Fruit fly (Drosophila melanogaster) whole organism, embryonic: Measurements from ENCODE around the gene Orc2.

Experiments used
- Awh ChIP-seq: fragments of 200-800 bp; sonication (Bioruptor generic); IDR thresholded peaks from 2 replicates; pipeline ENCODE4, ENCODE4 v1.3.6; 2022; ENCODE audit warnings: missing biosample characterization, missing genetic modification characterization
- Bteb2 ChIP-seq: fragments of 200-800 bp; sonication (Bioruptor generic); optimal IDR thresholded peaks from 2 replicates; lab custom pipeline; 2016; ENCODE audit warnings: missing biosample characterization, missing genetic modification characterization
- CG11093 ChIP-seq: fragments of 200-800 bp; sonication (Bioruptor generic); IDR thresholded peaks from 3 replicates; pipeline ENCODE4 v1.3.6; 2022; ENCODE audit warnings: missing biosample characterization, missing genetic modification characterization
- CG11504 ChIP-seq: fragments of 200-800 bp; sonication (Bioruptor generic); optimal IDR thresholded peaks from 3 replicates; lab custom pipeline; 2019; ENCODE audit warnings: missing biosample characterization, mild to moderate bottlenecking, missing genetic modification characterization, moderate library complexity
- CG15011 ChIP-seq: fragments of 200-800 bp; sonication (Bioruptor generic); optimal IDR thresholded peaks from 3 replicates; lab custom pipeline; 2018; ENCODE audit warnings: missing biosample characterization, mild to moderate bottlenecking, missing genetic modification characterization
- CG15479 ChIP-seq: fragments of 200-800 bp; sonication (Bioruptor generic); optimal IDR thresholded peaks from 3 replicates; lab custom pipeline; 2019; ENCODE audit warnings: missing biosample characterization, mild to moderate bottlenecking, missing genetic modification characterization, moderate library complexity
- CG15696 ChIP-seq: fragments of 200-800 bp; sonication (Bioruptor generic); optimal IDR thresholded peaks from 2 replicates; lab custom pipeline; 2019; ENCODE audit warnings: missing biosample characterization, mild to moderate bottlenecking, missing genetic modification characterization, moderate library complexity
- CG18476 ChIP-seq: fragments of 200-800 bp; sonication (Bioruptor generic); optimal IDR thresholded peaks from 2 replicates; lab custom pipeline; 2016; ENCODE audit warnings: missing biosample characterization, mild to moderate bottlenecking, missing genetic modification characterization
- CG18599 ChIP-seq: fragments of 200-800 bp; sonication (Bioruptor generic); optimal IDR thresholded peaks from 3 replicates; lab custom pipeline; 2017; ENCODE audit warnings: missing biosample characterization, missing genetic modification characterization, mild to moderate bottlenecking, moderate library complexity, missing genetic modification reagents
- CG30403 ChIP-seq: fragments of 200-800 bp; sonication (Bioruptor generic); optimal IDR thresholded peaks from 3 replicates; lab custom pipeline; 2016; ENCODE audit warnings: missing biosample characterization, missing genetic modification characterization
- CG3163 ChIP-seq: fragments of 200-800 bp; sonication (Bioruptor generic); optimal IDR thresholded peaks from 3 replicates; lab custom pipeline; 2016; ENCODE audit warnings: missing biosample characterization, missing genetic modification characterization
- CG33213 ChIP-seq: fragments of 200-800 bp; sonication (Bioruptor generic); optimal IDR thresholded peaks from 3 replicates; lab custom pipeline; 2016; ENCODE audit warnings: missing biosample characterization, missing genetic modification characterization
- CG33557 ChIP-seq: fragments of 200-800 bp; sonication (Bioruptor generic); optimal IDR thresholded peaks from 2 replicates; lab custom pipeline; 2019; ENCODE audit warnings: missing biosample characterization, mild to moderate bottlenecking, missing genetic modification characterization, moderate library complexity
- CG43689 ChIP-seq: fragments of 200-800 bp; sonication (Bioruptor generic); IDR thresholded peaks from 2 replicates; pipeline ENCODE4 v1.3.6; 2022; ENCODE audit warnings: missing biosample characterization, missing genetic modification characterization
- CG4854 ChIP-seq: fragments of 200-800 bp; sonication (Bioruptor generic); optimal IDR thresholded peaks from 2 replicates; lab custom pipeline; 2016; ENCODE audit warnings: missing biosample characterization, missing genetic modification characterization, inconsistent platforms
- CG9817 ChIP-seq: fragments of 200-800 bp; sonication (Bioruptor generic); optimal IDR thresholded peaks from 2 replicates; lab custom pipeline; 2018; ENCODE audit warnings: missing biosample characterization, mild to moderate bottlenecking, missing genetic modification characterization, moderate library complexity
- CHES-1-like ChIP-seq: fragments of 200-800 bp; sonication (Bioruptor generic); optimal IDR thresholded peaks from 2 replicates; lab custom pipeline; 2016; ENCODE audit warnings: missing biosample characterization, missing genetic modification characterization
- CTCF ChIP-seq: fragments of 200-800 bp; sonication (Bioruptor generic); optimal IDR thresholded peaks from 2 replicates; lab custom pipeline; 2017; ENCODE audit warnings: missing biosample characterization, mild to moderate bottlenecking, missing genetic modification characterization, moderate library complexity
- Dbx ChIP-seq: fragments of 200-800 bp; sonication (Bioruptor generic); IDR thresholded peaks from 3 replicates; pipeline ENCODE4 v1.3.6; 2022; ENCODE audit warnings: missing biosample characterization, missing genetic modification characterization
- Elba2 ChIP-seq: fragments of 200-800 bp; sonication (Bioruptor generic); optimal IDR thresholded peaks from 3 replicates; lab custom pipeline; 2016; ENCODE audit warnings: missing biosample characterization, missing genetic modification characterization
- HmgZ ChIP-seq: fragments of 200-800 bp; sonication (Bioruptor generic); optimal IDR thresholded peaks from 2 replicates; lab custom pipeline; 2018; ENCODE audit warnings: missing biosample characterization, mild to moderate bottlenecking, missing genetic modification characterization
- Hr78 ChIP-seq, 2 experiments: fragments of 200-800 bp in 1 of 2; fragments of >200 bp in 1 of 2; sonication (Bioruptor generic) in 1 of 2; optimal IDR thresholded peaks; 2 replicates each; lab custom pipeline; 2017 to 2019; ENCODE audit warnings: missing biosample characterization in 2 of 2, missing genetic modification characterization in 2 of 2, mild to moderate bottlenecking in 1 of 2, moderate library complexity in 1 of 2
- Neu2 ChIP-seq: fragments of 200-800 bp; sonication (Bioruptor generic); optimal IDR thresholded peaks from 3 replicates; lab custom pipeline; 2016; ENCODE audit warnings: missing biosample characterization, missing genetic modification characterization, borderline replicate concordance
- NfI ChIP-seq: fragments of 200-800 bp; sonication (Bioruptor generic); optimal IDR thresholded peaks from 3 replicates; lab custom pipeline; 2018; ENCODE audit warnings: missing biosample characterization, mild to moderate bottlenecking, missing genetic modification characterization, moderate library complexity
- Pdp1 ChIP-seq, 2 experiments: fragments of 200-800 bp; sonication (Bioruptor generic); optimal IDR thresholded peaks; 3 replicates each; lab custom pipeline; 2016; ENCODE audit warnings: missing biosample characterization in 2 of 2, missing genetic modification characterization in 2 of 2, mild to moderate bottlenecking in 1 of 2, moderate library complexity in 1 of 2
- Poxn ChIP-seq: fragments of 200-800 bp; sonication (Bioruptor generic); IDR thresholded peaks from 2 replicates; pipeline ENCODE4 v1.3.6; 2022; ENCODE audit warnings: missing biosample characterization, missing genetic modification characterization
- Side ChIP-seq: fragments of 200-800 bp; sonication (Bioruptor generic); optimal IDR thresholded peaks from 2 replicates; lab custom pipeline; 2016; ENCODE audit warnings: missing biosample characterization, missing genetic modification characterization
- Trl ChIP-seq, 3 experiments: fragments of >200 bp in 2 of 3; fragments of 200-800 bp in 1 of 3; sonication (Bioruptor generic) in 1 of 3; optimal IDR thresholded peaks; 2 replicates in 1 of 3; 3 replicates in 2 of 3; lab custom pipeline; 2016 to 2017; ENCODE audit warnings: missing biosample characterization in 1 of 3, missing genetic modification characterization in 1 of 3
- Xrp1 ChIP-seq: fragments of 200-800 bp; sonication (Bioruptor generic); IDR thresholded peaks from 2 replicates; pipeline ENCODE4 v1.3.6; 2022; ENCODE audit warnings: missing biosample characterization, missing genetic modification characterization
- ap ChIP-seq: fragments of 200-800 bp; sonication (Bioruptor generic); IDR thresholded peaks from 2 replicates; pipeline ENCODE4 v1.3.6; 2022; ENCODE audit warnings: missing biosample characterization, missing genetic modification characterization
- cas ChIP-seq: fragments of 200-800 bp; sonication (Bioruptor generic); IDR thresholded peaks from 2 replicates; pipeline ENCODE4 v1.3.6; 2022; ENCODE audit warnings: missing biosample characterization, missing genetic modification characterization
- chn ChIP-seq: fragments of 200-800 bp; sonication (Bioruptor generic); optimal IDR thresholded peaks from 2 replicates; lab custom pipeline; 2016; ENCODE audit warnings: missing biosample characterization, missing genetic modification characterization
- cwo ChIP-seq: fragments of 200-800 bp; sonication (Bioruptor generic); optimal IDR thresholded peaks from 3 replicates; lab custom pipeline; 2017; ENCODE audit warnings: missing biosample characterization, missing genetic modification characterization, mild to moderate bottlenecking, moderate library complexity, missing genetic modification reagents
- dati ChIP-seq: fragments of 200-800 bp; sonication (Bioruptor generic); IDR thresholded peaks from 2 replicates; pipeline ENCODE4 v1.3.6; 2022; ENCODE audit warnings: missing biosample characterization, missing genetic modification characterization
- ems ChIP-seq: fragments of 200-800 bp; sonication (Bioruptor generic); optimal IDR thresholded peaks from 3 replicates; lab custom pipeline; 2016; ENCODE audit warnings: missing biosample characterization, missing genetic modification characterization
- exex ChIP-seq: fragments of 200-800 bp; sonication (Bioruptor generic); optimal IDR thresholded peaks from 4 replicates; lab custom pipeline; 2018; ENCODE audit warnings: missing biosample characterization, mild to moderate bottlenecking, missing genetic modification characterization, moderate library complexity
- gro ChIP-seq: fragments of 200-800 bp; sonication (Bioruptor generic); optimal IDR thresholded peaks from 2 replicates; lab custom pipeline; 2016; ENCODE audit warnings: missing biosample characterization, missing genetic modification characterization
- hbn ChIP-seq: fragments of 200-800 bp; sonication (Bioruptor generic); IDR thresholded peaks from 2 replicates; pipeline ENCODE4 v1.3.6; 2022; ENCODE audit warnings: missing biosample characterization, missing genetic modification characterization; ENCODE audit not compliant: partially characterized antibody
- insv ChIP-seq, 2 experiments: fragments of 200-800 bp; sonication (Bioruptor generic); optimal IDR thresholded peaks; 3 replicates each; lab custom pipeline; 2016 to 2018; ENCODE audit warnings: missing biosample characterization in 2 of 2, missing genetic modification characterization in 2 of 2
- lbe ChIP-seq: fragments of 200-800 bp; sonication (Bioruptor generic); optimal IDR thresholded peaks from 2 replicates; lab custom pipeline; 2016; ENCODE audit warnings: missing biosample characterization, mild to moderate bottlenecking, missing genetic modification characterization
- mld ChIP-seq: fragments of 200-800 bp; sonication (Bioruptor generic); IDR thresholded peaks from 3 replicates; pipeline ENCODE4 v1.3.6; 2022; ENCODE audit warnings: missing biosample characterization, missing genetic modification characterization; ENCODE audit not compliant: partially characterized antibody
- nom ChIP-seq: fragments of 200-800 bp; sonication (Bioruptor generic); optimal IDR thresholded peaks from 2 replicates; lab custom pipeline; 2017; ENCODE audit warnings: missing biosample characterization, missing genetic modification characterization, mild to moderate bottlenecking, moderate library complexity, missing genetic modification reagents
- ranshi ChIP-seq: fragments of 200-800 bp; sonication (Bioruptor generic); IDR thresholded peaks from 2 replicates; pipeline ENCODE4 v1.3.6; 2022; ENCODE audit warnings: missing biosample characterization, missing genetic modification characterization
- schlank ChIP-seq: fragments of 200-800 bp; sonication (Bioruptor generic); optimal IDR thresholded peaks from 2 replicates; lab custom pipeline; 2018; ENCODE audit warnings: missing biosample characterization, mild to moderate bottlenecking, missing genetic modification characterization
- scrt ChIP-seq: fragments of 200-800 bp; sonication (Bioruptor generic); optimal IDR thresholded peaks from 2 replicates; lab custom pipeline; 2018; ENCODE audit warnings: missing biosample characterization, mild to moderate bottlenecking, missing genetic modification characterization, moderate library complexity
- sd ChIP-seq: fragments of 200-800 bp; sonication (Bioruptor generic); optimal IDR thresholded peaks from 3 replicates; lab custom pipeline; 2018; ENCODE audit warnings: missing biosample characterization, mild to moderate bottlenecking, missing genetic modification characterization, moderate library complexity
- tna ChIP-seq: fragments of 200-800 bp; sonication (Bioruptor generic); IDR thresholded peaks from 2 replicates; pipeline ENCODE4 v1.3.6; 2022; ENCODE audit warnings: missing biosample characterization, missing genetic modification characterization; ENCODE audit not compliant: partially characterized antibody
- tup ChIP-seq: fragments of 200-800 bp; sonication (Bioruptor generic); optimal IDR thresholded peaks from 2 replicates; lab custom pipeline; 2016; ENCODE audit warnings: missing biosample characterization, mild to moderate bottlenecking, missing genetic modification characterization, moderate library complexity
- unpg ChIP-seq: fragments of 200-800 bp; sonication (Bioruptor generic); optimal IDR thresholded peaks from 3 replicates; lab custom pipeline; 2018; ENCODE audit warnings: missing biosample characterization, mild to moderate bottlenecking, missing genetic modification characterization, moderate library complexity
- wdn ChIP-seq: fragments of 200-800 bp; sonication (Bioruptor generic); IDR thresholded peaks from 2 replicates; pipeline ENCODE4 v1.3.6; 2022; ENCODE audit warnings: missing biosample characterization, missing genetic modification characterization

The Orc2 gene

DNA sequence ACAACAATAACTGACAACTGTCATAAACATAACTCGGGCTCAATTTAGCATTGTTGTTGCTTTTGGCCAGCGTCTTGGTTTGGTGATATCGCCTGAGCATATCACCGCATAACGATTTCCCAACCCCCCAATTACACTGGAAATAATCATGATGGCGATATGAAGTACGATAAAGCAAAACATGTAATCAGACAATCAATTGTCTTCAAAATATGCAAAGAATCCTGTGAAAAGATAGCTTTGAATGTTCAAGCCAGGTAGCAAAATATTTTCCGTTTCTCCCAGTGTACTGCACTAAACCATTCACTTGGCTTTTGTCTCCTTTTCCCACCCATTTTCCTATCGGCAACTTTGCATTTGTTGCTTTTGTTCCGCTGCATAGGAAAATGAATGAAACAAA is 34.8 kb downstream of the Orc2 start (continued):
- TF ChIP-seq ap (GFP tag; lab: Robert Waterston, UW) (0 out of 2 replicates have a peak, but pooled peaks have one; percentile 22), lbe (GFP tag; lab: Kevin White, UChicago) (no peak), CHES-1-like (GFP tag; lab: Kevin White, UChicago) (no peak), CG30403 (GFP tag; lab: Kevin White, UChicago) (peak; percentile 50), Neu2 (no peak), sd (no peak), scrt (GFP tag; lab: Kevin White, UChicago) (peak; percentile 17), Xrp1 (peak; percentile 61; the same call in 1 of the 2 replicates), mld (GFP tag; lab: Robert Waterston, UW) (no peak), CG15479 (GFP tag; lab: Kevin White, UChicago) (no peak), Side (GFP tag; lab: Kevin White, UChicago) (no peak), dati (GFP tag; lab: Robert Waterston, UW) (no peak), wdn (no peak), CG11093 (GFP tag; lab: Robert Waterston, UW) (0 out of 3 replicates have a peak, but pooled peaks have one; percentile 20), nom (no peak), insv (GFP tag; optimal IDR thresholded peaks at IDR 0.05; lab: Kevin White, UChicago) (no peak), Trl (optimal IDR thresholded peaks at IDR 0.05; lab: Kevin White, UChicago) (no peak), Trl (GFP tag; optimal IDR thresholded peaks at IDR 0.05; lab: Kevin White, UChicago) (peak; percentile 54), unpg (GFP tag; lab: Kevin White, UChicago) (peak; percentile 58), CG33213 (GFP tag; lab: Kevin White, UChicago) (no peak), Elba2 (GFP tag; lab: Kevin White, UChicago) (no peak), CG11504 (peak; percentile 89), CG18599 (GFP tag; lab: Kevin White, UChicago) (peak; percentile 66), schlank (tag; lab: Kevin White, UChicago) (no peak), HmgZ (tag; lab: Kevin White, UChicago) (no peak), Hr78 (GFP tag; optimal IDR thresholded peaks at IDR 0.05; lab: Kevin White, UChicago) (no peak), CG4854 (GFP tag; lab: Kevin White, UChicago) (peak; percentile 51), gro (GFP tag; lab: Kevin White, UChicago) (no peak), ranshi (GFP tag; lab: Robert Waterston, UW) (peak; percentile 68), Poxn (no peak), CG15696 (tag; lab: Kevin White, UChicago) (peak; percentile 23), Dbx (GFP tag; lab: Robert Waterston, UW) (no peak), chn (GFP tag; lab: Kevin White, UChicago) (peak; percentile 10), cwo (peak; percentile 41), exex (peak; percentile 2), CG3163 (no peak), CTCF (GFP tag; lab: Kevin White, UChicago) (peak; percentile 28), CG43689 (GFP tag; lab: Robert Waterston, UW) (no peak), Awh (GFP tag; lab: Robert Waterston, UW) (peak; percentile 52), Bteb2 (no peak), ems (GFP tag; lab: Kevin White, UChicago) (peak; percentile 70), CG15011 (GFP tag; lab: Kevin White, UChicago) (peak; percentile 33), tup (GFP tag; lab: Kevin White, UChicago) (no peak), Pdp1 (GFP tag; optimal IDR thresholded peaks at IDR 0.05; lab: Kevin White, UChicago) (peak in 1 of 2 experiments; percentile 65), CG18476 (GFP tag; lab: Kevin White, UChicago) (peak; percentile 19), CG9817 (tag; lab: Kevin White, UChicago) (no peak), NfI (GFP tag; lab: Kevin White, UChicago) (no peak), CG33557 (no peak), hbn (GFP tag; lab: Robert Waterston, UW) (no peak), cas (no peak), tna (GFP tag; lab: Robert Waterston, UW) (no peak)
